Worm (Caenorhabditis elegans): ENCODE data around the gene srh-76.

The srh-76 gene

ce11 chrV:5833531-5833930, at the start of gene srh-76:
TSS of gene srh-76 (plus strand) at chrV:5833831.
- no peak for TF ChIP-seq unc-62 (GFP tag; optimal IDR thresholded peaks at IDR 0.05)

- no peak for TF ChIP-seq unc-62 (GFP tag; optimal IDR thresholded peaks at IDR 0.05)
Measured at ce11 chrV:5785372-5785771, 48.3 kb upstream of the srh-76 start, which contains the start of gene F44E7.7. TSS of gene F44E7.7 (minus strand) at chrV:5785472.

DNA sequence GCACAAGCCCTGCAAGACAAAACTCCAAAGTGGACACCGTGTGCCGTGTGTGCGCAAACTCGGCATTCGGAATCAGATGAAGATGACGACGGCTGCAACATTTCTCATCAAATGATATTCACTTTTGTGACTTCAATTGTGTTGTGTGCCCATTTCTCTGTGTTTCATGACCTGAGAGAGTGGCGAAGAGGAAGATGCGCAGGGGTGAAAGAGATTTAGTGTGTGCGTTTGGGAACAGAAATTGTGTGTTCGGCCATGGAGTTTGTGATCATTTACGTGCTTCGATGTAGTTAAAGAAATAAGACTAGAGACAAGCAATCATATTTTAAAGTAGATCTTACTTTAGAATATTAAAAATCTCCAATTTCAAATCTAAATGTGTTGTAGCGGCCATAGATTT, 45.0 kb upstream of the srh-76 start:
- TF ChIP-seq unc-62 (GFP tag; optimal IDR thresholded peaks at IDR 0.05), result no peak

ce11 chrV:5790497-5791280, 42.9 kb upstream of the srh-76 start, which contains the start of the genes nhr-142 and F44E7.9:
TSS of gene nhr-142 (minus strand) at chrV:5790553.
TSS of gene F44E7.9 (plus strand) at chrV:5791230.
- no peak for TF ChIP-seq unc-62 (GFP tag; optimal IDR thresholded peaks at IDR 0.05)

DNA sequence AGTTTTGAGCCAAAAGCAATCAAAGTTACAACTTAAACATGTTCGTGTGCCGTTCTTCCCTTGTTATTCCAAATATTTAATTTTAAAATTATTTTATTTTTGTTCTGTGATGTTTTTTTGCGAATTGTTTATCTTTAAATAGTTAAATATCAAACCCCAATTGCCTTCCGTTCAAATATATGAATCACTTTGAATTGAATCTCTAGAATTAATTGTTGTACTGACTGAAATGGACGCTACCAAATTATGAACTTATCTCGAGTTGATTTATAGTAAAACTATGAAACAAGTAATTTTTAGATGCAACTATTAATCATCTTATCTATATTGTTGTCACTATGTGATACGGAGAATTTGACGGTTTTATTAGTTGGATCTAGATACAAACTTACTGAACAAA, 41.6 kb upstream of the srh-76 start, which contains the start of gene ZC250.2:
ZC250.2 (plus strand) TSS at position 301 of the 400 bp plus-strand sequence.
- TF ChIP-seq unc-62 (GFP tag; optimal IDR thresholded peaks at IDR 0.05), result no peak

- TF ChIP-seq unc-62 (GFP tag; optimal IDR thresholded peaks at IDR 0.05), result no peak
Measured at ce11 chrV:5798132-5798531, 35.5 kb upstream of the srh-76 start, which contains the start of gene nstp-3. TSS of gene nstp-3 (minus strand) at chrV:5798232.

DNA sequence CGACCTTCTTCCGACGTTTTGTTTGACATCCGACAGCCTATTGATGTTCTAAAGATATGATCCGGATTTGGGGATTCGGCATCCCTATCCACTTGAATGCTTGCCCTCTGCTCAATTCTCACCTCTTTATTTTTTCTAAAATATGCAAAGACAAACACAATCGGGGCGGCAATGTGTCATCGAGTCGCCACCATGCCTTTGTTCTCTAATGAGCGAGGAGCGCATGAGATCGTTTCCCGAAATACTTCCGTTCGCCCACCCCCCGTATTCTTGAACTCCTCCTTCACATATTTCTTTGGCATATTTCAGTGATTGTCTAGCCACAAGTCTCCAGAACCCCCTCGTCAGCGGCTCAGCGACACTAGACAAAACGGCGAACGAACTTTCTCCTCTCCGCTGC, 34.3 kb upstream of the srh-76 start, which contains the start of gene cyn-17:
cyn-17 (plus strand) TSS at position 301 of the 400 bp plus-strand sequence.
- no peak for TF ChIP-seq unc-62 (GFP tag; optimal IDR thresholded peaks at IDR 0.05)

ce11 chrV:5805467-5805866, 28.2 kb upstream of the srh-76 start, which contains the start of gene ZC250.5:
TSS of gene ZC250.5 (plus strand) at chrV:5805767.
- no peak for TF ChIP-seq unc-62 (GFP tag; optimal IDR thresholded peaks at IDR 0.05)

DNA sequence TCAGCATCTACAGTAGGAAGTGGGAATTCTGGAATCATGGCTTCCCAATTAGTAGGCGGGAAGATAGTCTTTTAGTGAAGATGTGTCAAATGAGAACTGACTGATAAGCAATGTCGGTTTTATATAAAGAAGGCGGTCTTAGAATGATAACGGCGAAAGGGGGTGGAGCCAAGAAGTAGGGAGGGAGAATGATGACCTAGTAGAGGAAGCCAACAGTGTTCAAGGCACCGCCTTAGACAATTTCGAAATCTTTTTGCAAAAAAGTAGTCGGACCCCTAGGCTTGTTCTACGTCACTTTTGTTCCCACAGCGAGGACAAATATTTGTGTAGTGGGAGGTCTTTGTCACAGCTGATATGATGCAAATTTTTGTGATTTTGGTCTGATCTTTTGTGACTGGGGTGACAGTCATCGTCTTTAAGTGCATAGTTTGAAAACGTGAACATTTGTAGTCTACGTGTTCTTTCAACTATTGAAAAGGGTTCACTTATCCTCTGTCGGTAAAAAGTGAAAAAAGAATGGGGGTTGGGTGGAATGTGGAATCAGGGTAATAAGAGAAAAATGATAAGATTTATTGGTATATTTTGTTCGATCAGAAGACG, 20.5 kb upstream of the srh-76 start, which contains the start of gene ZC250.4:
ZC250.4 (minus strand) TSS at position 78 of the 600 bp plus-strand sequence.
- no peak for TF ChIP-seq unc-62 (GFP tag; optimal IDR thresholded peaks at IDR 0.05)

DNA sequence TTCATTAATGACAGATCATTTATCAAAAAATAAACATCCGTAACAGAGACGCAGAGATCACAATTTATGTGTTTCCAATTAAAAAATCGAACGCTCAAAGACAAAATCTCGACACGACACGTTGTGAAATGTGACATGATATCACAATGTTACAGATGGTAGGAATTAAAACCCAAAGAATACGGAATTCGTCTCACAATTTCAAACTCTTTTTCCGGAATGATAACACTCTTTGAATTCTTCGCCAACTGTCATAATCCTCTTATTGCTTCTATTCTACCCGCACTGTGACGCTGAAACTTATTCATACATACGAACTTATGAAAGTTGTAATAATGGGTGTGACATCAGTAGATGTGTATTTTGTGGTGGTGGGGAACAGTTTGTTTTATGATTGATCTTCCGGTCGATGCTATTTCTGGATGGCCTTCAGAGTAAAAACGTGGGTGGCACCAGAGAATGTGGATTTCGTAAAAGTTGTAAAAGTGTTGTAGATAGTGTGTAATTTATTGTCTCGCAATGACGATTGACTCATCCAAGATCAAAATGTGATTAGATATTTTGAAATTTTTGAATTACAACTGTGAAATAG, 17.1 kb upstream of the srh-76 start:
- no peak for TF ChIP-seq unc-62 (GFP tag; optimal IDR thresholded peaks at IDR 0.05)

- TF ChIP-seq unc-62 (GFP tag; optimal IDR thresholded peaks at IDR 0.05), result no peak
Measured at ce11 chrV:5819903-5820302, 13.7 kb upstream of the srh-76 start.

ce11 chrV:5820401-5820800, 13.2 kb upstream of the srh-76 start:
- TF ChIP-seq unc-62 (GFP tag; optimal IDR thresholded peaks at IDR 0.05), result no peak

DNA sequence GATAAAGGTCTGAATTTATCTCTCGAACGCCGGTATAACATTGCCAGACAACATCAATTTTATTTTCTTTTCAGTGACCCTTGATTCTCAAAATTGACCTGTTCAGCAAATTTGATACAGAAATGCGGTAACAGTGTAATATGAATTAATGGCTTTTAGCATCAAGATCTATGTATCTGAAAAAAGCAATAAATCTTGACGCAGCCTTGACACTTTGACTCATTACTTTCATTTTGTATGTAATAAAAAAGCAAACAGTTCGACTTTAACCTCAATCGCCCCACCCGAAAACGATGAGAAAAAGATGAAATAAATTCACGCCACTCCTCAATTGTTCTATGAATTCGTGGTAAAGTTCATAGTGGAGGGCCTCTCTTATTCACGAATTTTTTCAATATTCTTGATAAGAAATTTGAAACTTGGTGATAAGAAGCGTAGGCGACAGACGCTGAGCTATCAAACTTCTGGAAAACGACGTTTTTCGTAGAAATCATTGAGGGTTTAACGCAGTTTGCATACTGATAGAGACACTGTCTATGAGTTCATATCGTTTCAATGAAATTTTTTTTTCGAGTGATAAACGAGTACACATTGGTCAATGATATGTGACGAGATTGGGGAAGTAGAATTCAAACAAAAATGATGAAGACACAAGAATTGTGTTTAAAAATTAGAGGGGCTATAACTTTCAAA, 12.0 kb upstream of the srh-76 start:
- no peak for TF ChIP-seq unc-62 (GFP tag; optimal IDR thresholded peaks at IDR 0.05)

DNA sequence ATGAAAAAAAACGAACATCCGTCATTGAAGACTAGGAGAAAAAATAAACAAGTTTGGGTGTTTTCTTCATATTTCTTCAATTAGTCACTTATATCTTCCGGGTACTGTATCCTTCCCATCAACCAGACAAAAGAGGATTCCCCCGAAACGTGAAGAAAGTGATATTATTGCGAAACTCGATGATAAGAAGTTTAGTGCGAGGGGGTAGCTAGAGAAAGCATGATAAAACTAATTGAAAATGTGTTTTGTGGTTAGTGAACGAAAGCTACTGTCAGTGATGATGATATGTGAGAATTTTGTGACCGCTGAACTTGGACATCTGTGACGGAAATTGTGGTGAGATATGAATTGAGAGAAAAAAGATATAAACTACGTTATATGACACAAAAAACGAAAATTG, 10.7 kb upstream of the srh-76 start:
- no peak for TF ChIP-seq unc-62 (GFP tag; optimal IDR thresholded peaks at IDR 0.05)

- TF ChIP-seq unc-62 (GFP tag; optimal IDR thresholded peaks at IDR 0.05), result no peak
Measured at ce11 chrV:5825478-5825877, 8.2 kb upstream of the srh-76 start.

- TF ChIP-seq unc-62 (GFP tag; optimal IDR thresholded peaks at IDR 0.05), result no peak
Measured at ce11 chrV:5826592-5826991, 7.0 kb upstream of the srh-76 start, which contains the start of gene let-418. TSS of gene let-418 (plus strand) at chrV:5826833.

Data from whole organism, dauer.